Worm (Caenorhabditis elegans): ENCODE data around the gene F58A6.2.

Gene F58A6.2

ce11 chrII:5186870-5187269 is 50.4 kb downstream of the F58A6.2 start:
- TF ChIP-seq W03F9.2 (tag; optimal IDR thresholded peaks at IDR 0.05) (no peak), dao-5 (tag; optimal IDR thresholded peaks at IDR 0.05) (no peak)

- no peak for TF ChIP-seq dao-5 (tag; optimal IDR thresholded peaks at IDR 0.05)
- TF ChIP-seq him-1 (tag; optimal IDR thresholded peaks at IDR 0.05) = no peak
These were observed 51.0 kb downstream of the F58A6.2 start, which contains the start of gene crh-2 for ce11 chrII:5187469-5187868. Gene crh-2 (minus strand): TSS chrII:5187569.

- TF ChIP-seq W03F9.2 (tag; optimal IDR thresholded peaks at IDR 0.05) (no peak), dao-5 (tag; optimal IDR thresholded peaks at IDR 0.05) (no peak), him-1 (tag; optimal IDR thresholded peaks at IDR 0.05) (no peak)
These were observed 51.4 kb downstream of the F58A6.2 start for ce11 chrII:5187934-5188333.

Measured in whole organism, L4/young adult.